Fruit fly (Drosophila melanogaster) S2 (cell line): ENCODE measurements around the gene mre11.
A peak's percentile ranks its signal among the peaks of the same experiment; 100 is the strongest.

Experiments
- CG8478 ChIP-seq: fragments of >200 bp; optimal IDR thresholded peaks from 2 replicates; lab custom pipeline; 2018
- CTCF ChIP-seq, 2 experiments: fragments of >200 bp; optimal IDR thresholded peaks; 2 replicates each; lab custom pipeline; 2018

dm6 chr2L:11277927-11278351 lies 4.0 kb upstream of the mre11 start, which contains the start of gene CG33695:
- TF ChIP-seq CTCF (optimal IDR thresholded peaks at IDR 0.05; lab: Kevin White, UChicago) (peak; percentile 3 to 27), CG8478 (lab: Kevin White, UChicago) (no peak)
